Fruit fly (Drosophila melanogaster): ENCODE data around the gene p130CAS.

DNA sequence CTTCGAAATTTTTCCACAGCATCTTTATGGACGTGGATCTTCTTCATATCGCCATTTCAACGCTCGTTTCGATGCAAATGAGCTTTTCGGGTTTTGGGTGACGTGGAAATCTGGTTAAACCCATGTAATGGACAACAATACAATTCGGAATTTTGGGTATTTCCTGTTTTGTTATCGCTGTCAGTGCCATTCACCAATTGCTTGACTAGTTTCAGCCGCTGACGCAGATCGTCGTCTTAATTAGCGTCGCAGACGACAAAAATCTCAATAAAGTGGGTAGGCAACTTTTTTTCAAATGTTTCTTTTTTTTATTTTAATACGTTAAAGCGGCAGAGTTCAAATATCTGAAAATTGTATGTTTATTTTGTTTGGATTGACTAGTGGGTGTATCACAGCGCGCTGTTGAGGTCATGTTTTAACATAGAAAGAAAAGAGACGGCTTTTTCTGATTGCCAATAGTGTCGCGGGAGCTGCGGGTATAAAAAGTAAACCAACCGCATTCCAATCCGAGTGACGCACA is 18.8 kb upstream of the p130CAS start:
- TF ChIP-seq Hr96 (GFP tag; optimal IDR thresholded peaks at IDR 0.05) (no peak), ovo (GFP tag; optimal IDR thresholded peaks at IDR 0.05) (no peak), Clk (GFP tag; optimal IDR thresholded peaks at IDR 0.05) (no peak), cic (GFP tag; optimal IDR thresholded peaks at IDR 0.05) (no peak)
